Fruit fly (Drosophila melanogaster) whole organism, embryonic: Measurements from ENCODE around the gene ND-B18.

Experiments
- CG10543 ChIP-seq: fragments of 200-800 bp; sonication (Bioruptor generic); optimal IDR thresholded peaks from 3 replicates; lab custom pipeline; 2017; ENCODE audit warnings: missing biosample characterization, mild to moderate bottlenecking, missing genetic modification characterization, moderate library complexity
- CG10979 ChIP-seq: fragments of 200-800 bp; sonication (Bioruptor generic); optimal IDR thresholded peaks from 2 replicates; lab custom pipeline; 2018; ENCODE audit warnings: missing biosample characterization, mild to moderate bottlenecking, missing genetic modification characterization, moderate library complexity
- CG11695 ChIP-seq: fragments of 200-800 bp; sonication (Bioruptor generic); IDR thresholded peaks from 3 replicates; pipeline ENCODE4 v1.3.6; 2022; ENCODE audit warnings: missing biosample characterization, missing genetic modification characterization
- CG13775 ChIP-seq: fragments of 200-800 bp; sonication (Bioruptor generic); optimal IDR thresholded peaks from 3 replicates; lab custom pipeline; 2017; ENCODE audit warnings: missing biosample characterization, mild to moderate bottlenecking, missing genetic modification characterization
- CG13894 ChIP-seq: fragments of 200-800 bp; sonication (Bioruptor generic); optimal IDR thresholded peaks from 3 replicates; lab custom pipeline; 2018; ENCODE audit warnings: missing biosample characterization, mild to moderate bottlenecking, missing genetic modification characterization, moderate library complexity
- CG16815 ChIP-seq: fragments of 200-800 bp; sonication (Bioruptor generic); optimal IDR thresholded peaks from 3 replicates; lab custom pipeline; 2017; ENCODE audit warnings: missing biosample characterization, mild to moderate bottlenecking, missing genetic modification characterization
- CG17328 ChIP-seq: fragments of 200-800 bp; sonication (Bioruptor generic); IDR thresholded peaks from 2 replicates; pipeline ENCODE4 v1.3.6; 2022; ENCODE audit warnings: missing biosample characterization, missing genetic modification characterization
- CG17361 ChIP-seq: fragments of 200-800 bp; sonication (Bioruptor generic); IDR thresholded peaks from 3 replicates; pipeline ENCODE4 v1.3.6; 2022; ENCODE audit warnings: missing biosample characterization, missing genetic modification characterization
- CG17829 ChIP-seq: fragments of 200-800 bp; optimal IDR thresholded peaks from 2 replicates; lab custom pipeline; 2019; ENCODE audit warnings: missing biosample characterization, mild to moderate bottlenecking, missing genetic modification characterization, moderate library complexity
- CG18599 ChIP-seq: fragments of 200-800 bp; sonication (Bioruptor generic); optimal IDR thresholded peaks from 3 replicates; lab custom pipeline; 2017; ENCODE audit warnings: missing biosample characterization, missing genetic modification characterization, mild to moderate bottlenecking, moderate library complexity, missing genetic modification reagents
- CG2678 ChIP-seq: fragments of 200-800 bp; sonication (Bioruptor generic); optimal IDR thresholded peaks from 3 replicates; lab custom pipeline; 2019; ENCODE audit warnings: missing biosample characterization, mild to moderate bottlenecking, missing genetic modification characterization, moderate library complexity
- CG34422 ChIP-seq: fragments of 200-800 bp; sonication (Bioruptor generic); IDR thresholded peaks from 3 replicates; pipeline ENCODE4 v1.3.6; 2022; ENCODE audit warnings: missing biosample characterization, missing genetic modification characterization
- CG3995 ChIP-seq: fragments of 200-800 bp; sonication (Bioruptor generic); optimal IDR thresholded peaks from 3 replicates; lab custom pipeline; 2016; ENCODE audit warnings: missing biosample characterization, missing genetic modification characterization
- CG6654 ChIP-seq: fragments of 200-800 bp; sonication (Bioruptor generic); optimal IDR thresholded peaks from 2 replicates; lab custom pipeline; 2017; ENCODE audit warnings: missing biosample characterization, mild to moderate bottlenecking, missing genetic modification characterization
- CG6854 ChIP-seq: fragments of 200-800 bp; sonication (Bioruptor generic); optimal IDR thresholded peaks from 3 replicates; lab custom pipeline; 2017; ENCODE audit warnings: missing biosample characterization, mild to moderate bottlenecking, missing genetic modification characterization
- CG9932 ChIP-seq: fragments of 200-800 bp; sonication (Bioruptor generic); IDR thresholded peaks from 2 replicates; pipeline ENCODE4 v1.3.6; 2022; ENCODE audit warnings: missing biosample characterization, missing genetic modification characterization
- D19B ChIP-seq: fragments of 200-800 bp; sonication (Bioruptor generic); optimal IDR thresholded peaks from 2 replicates; lab custom pipeline; 2017; ENCODE audit warnings: missing biosample characterization, mild to moderate bottlenecking, missing genetic modification characterization
- Dbx ChIP-seq: fragments of 200-800 bp; sonication (Bioruptor generic); IDR thresholded peaks from 3 replicates; pipeline ENCODE4 v1.3.6; 2022; ENCODE audit warnings: missing biosample characterization, missing genetic modification characterization
- Deaf1 ChIP-seq: fragments of 200-800 bp; optimal IDR thresholded peaks from 3 replicates; lab custom pipeline; 2019; ENCODE audit warnings: missing biosample characterization, mild to moderate bottlenecking, missing genetic modification characterization, moderate library complexity
- Dek ChIP-seq: fragments of 200-800 bp; sonication (Bioruptor generic); optimal IDR thresholded peaks from 3 replicates; lab custom pipeline; 2019; ENCODE audit warnings: missing biosample characterization, mild to moderate bottlenecking, missing genetic modification characterization, moderate library complexity
- Ets65A ChIP-seq: fragments of 200-800 bp; sonication (Bioruptor generic); peaks from one replicate; lab custom pipeline; 2016; ENCODE audit warnings: missing biosample characterization, missing genetic modification characterization
- GATAe ChIP-seq: fragments of 200-800 bp; sonication (Bioruptor generic); conservative IDR thresholded peaks from 2 replicates; pipeline ENCODE4 v1.3.6; 2022; ENCODE audit warnings: missing biosample characterization, missing genetic modification characterization
- Hand ChIP-seq: fragments of 200-800 bp; sonication (Bioruptor generic); optimal IDR thresholded peaks from 2 replicates; lab custom pipeline; 2017; ENCODE audit warnings: mild to moderate bottlenecking, missing biosample characterization, missing genetic modification reagents, missing genetic modification characterization
- Hmr ChIP-seq: fragments of 200-800 bp; sonication (Bioruptor generic); optimal IDR thresholded peaks from 3 replicates; lab custom pipeline; 2017; ENCODE audit warnings: mild to moderate bottlenecking, missing biosample characterization, missing genetic modification reagents, missing genetic modification characterization
- Mad ChIP-seq: fragments of 200-800 bp; sonication (Bioruptor generic); optimal IDR thresholded peaks from 2 replicates; lab custom pipeline; 2016; ENCODE audit warnings: missing biosample characterization, missing genetic modification characterization
- Med ChIP-seq: fragments of 200-800 bp; sonication (Bioruptor generic); peaks from one replicate; lab custom pipeline; 2016; ENCODE audit warnings: missing biosample characterization, missing genetic modification characterization, mild to moderate bottlenecking, inconsistent platforms, moderate library complexity
- Meics ChIP-seq: fragments of 200-800 bp; sonication (Bioruptor generic); optimal IDR thresholded peaks from 2 replicates; lab custom pipeline; 2017; ENCODE audit warnings: missing biosample characterization, mild to moderate bottlenecking, missing genetic modification characterization
- Pdp1 ChIP-seq, 2 experiments: fragments of 200-800 bp; sonication (Bioruptor generic); optimal IDR thresholded peaks; 3 replicates each; lab custom pipeline; 2016; ENCODE audit warnings: missing biosample characterization in 2 of 2, missing genetic modification characterization in 2 of 2, mild to moderate bottlenecking in 1 of 2, moderate library complexity in 1 of 2
- Ravus ChIP-seq: fragments of 200-800 bp; sonication (Bioruptor generic); IDR thresholded peaks from 2 replicates; pipeline ENCODE4 v1.3.6; 2022; ENCODE audit warnings: missing biosample characterization, missing genetic modification characterization
- Sox100B ChIP-seq: fragments of 200-800 bp; sonication (Bioruptor generic); optimal IDR thresholded peaks from 3 replicates; lab custom pipeline; 2018; ENCODE audit warnings: missing biosample characterization, mild to moderate bottlenecking, missing genetic modification characterization
- Usf ChIP-seq: fragments of 200-800 bp; sonication (Bioruptor generic); optimal IDR thresholded peaks from 2 replicates; lab custom pipeline; 2017; ENCODE audit warnings: missing genotype, missing biosample characterization, missing genetic modification characterization
- Xrp1 ChIP-seq: fragments of 200-800 bp; sonication (Bioruptor generic); IDR thresholded peaks from 2 replicates; pipeline ENCODE4 v1.3.6; 2022; ENCODE audit warnings: missing biosample characterization, missing genetic modification characterization
- btn ChIP-seq: fragments of 200-800 bp; sonication (Bioruptor generic); optimal IDR thresholded peaks from 2 replicates; lab custom pipeline; 2016; ENCODE audit warnings: missing biosample characterization, missing genetic modification characterization
- dan ChIP-seq: fragments of 200-800 bp; sonication (Bioruptor generic); IDR thresholded peaks from 2 replicates; pipeline ENCODE4 v1.3.6; 2022; ENCODE audit warnings: missing biosample characterization, missing genetic modification characterization
- gem ChIP-seq: fragments of 200-800 bp; sonication (Bioruptor generic); optimal IDR thresholded peaks from 2 replicates; lab custom pipeline; 2019; ENCODE audit warnings: missing biosample characterization, mild to moderate bottlenecking, missing genetic modification characterization, moderate library complexity
- grau ChIP-seq: fragments of 200-800 bp; optimal IDR thresholded peaks from 3 replicates; lab custom pipeline; 2019; ENCODE audit warnings: missing biosample characterization, mild to moderate bottlenecking, missing genetic modification characterization, moderate library complexity
- grn ChIP-seq: fragments of 200-800 bp; sonication (Bioruptor generic); optimal IDR thresholded peaks from 3 replicates; lab custom pipeline; 2017; ENCODE audit warnings: missing biosample characterization, missing genetic modification characterization
- luna ChIP-seq: fragments of 200-800 bp; sonication (Bioruptor generic); optimal IDR thresholded peaks from 2 replicates; lab custom pipeline; 2016; ENCODE audit warnings: missing biosample characterization, missing genetic modification characterization
- nom ChIP-seq: fragments of 200-800 bp; sonication (Bioruptor generic); optimal IDR thresholded peaks from 2 replicates; lab custom pipeline; 2017; ENCODE audit warnings: missing biosample characterization, missing genetic modification characterization, mild to moderate bottlenecking, moderate library complexity, missing genetic modification reagents
- prd ChIP-seq, 3 experiments: fragments of >200 bp in 2 of 3; fragments of 200-800 bp in 1 of 3; sonication (Bioruptor generic) in 1 of 3; optimal IDR thresholded peaks in 2 of 3; IDR thresholded peaks in 1 of 3; 2 replicates in 2 of 3; 3 replicates in 1 of 3; pipeline versions ENCODE4 v1.3.6 to Lab custom; 2017 to 2022; ENCODE audit warnings: missing biosample characterization in 1 of 3, missing genetic modification characterization in 1 of 3
- row ChIP-seq: fragments of 200-800 bp; sonication (Bioruptor generic); IDR thresholded peaks from 3 replicates; pipeline ENCODE4 v1.3.6; 2022; ENCODE audit warnings: missing biosample characterization, missing genetic modification characterization
- sens ChIP-seq: fragments of 200-800 bp; sonication (Bioruptor generic); peaks from one replicate; lab custom pipeline; 2016; ENCODE audit warnings: missing biosample characterization, missing genetic modification characterization
- slbo ChIP-seq: fragments of 200-800 bp; sonication (Bioruptor generic); IDR thresholded peaks from 2 replicates; pipeline ENCODE4 v1.3.6; 2022; ENCODE audit warnings: missing biosample characterization, missing genetic modification characterization
- tgo ChIP-seq: fragments of 200-800 bp; sonication (Bioruptor generic); IDR thresholded peaks from 3 replicates; pipeline ENCODE4 v1.3.6; 2022; ENCODE audit warnings: missing biosample characterization, missing genetic modification characterization
- tx ChIP-seq: fragments of 200-800 bp; sonication (Bioruptor generic); optimal IDR thresholded peaks from 2 replicates; lab custom pipeline; 2016; ENCODE audit warnings: missing biosample characterization, missing genetic modification characterization
- z ChIP-seq: fragments of 200-800 bp; sonication (Bioruptor generic); IDR thresholded peaks from 3 replicates; pipeline ENCODE4 v1.3.6; 2022; ENCODE audit warnings: missing biosample characterization, missing genetic modification characterization

The ND-B18 gene

DNA sequence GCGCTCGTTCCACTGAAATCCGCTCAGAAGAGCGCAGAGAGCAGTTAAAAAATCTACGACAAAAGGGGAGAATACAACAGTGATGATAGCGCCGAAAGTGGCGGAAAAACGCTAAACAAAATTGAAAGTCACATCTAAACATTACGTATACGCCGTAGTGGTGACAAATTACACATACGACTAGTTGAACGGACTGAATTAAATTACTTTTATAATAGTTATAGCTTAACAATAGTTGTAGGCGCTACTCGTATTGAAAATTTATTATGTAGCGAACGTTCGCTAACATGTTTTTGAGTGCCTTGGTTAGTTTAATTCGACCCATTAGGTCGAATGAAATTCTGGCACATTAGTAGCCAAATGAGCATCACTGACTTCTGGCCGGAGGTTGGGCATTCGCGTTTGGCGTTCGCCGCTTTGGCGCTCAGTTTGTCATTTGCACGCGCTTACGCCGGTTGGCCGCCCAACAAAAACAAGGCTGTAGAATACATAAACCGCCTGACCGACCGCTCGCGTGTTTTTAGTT lies 19.8 kb upstream of the ND-B18 start, which contains the start of gene CG5541 (continued):
- no peak for TF ChIP-seq btn (GFP tag; lab: Kevin White, UChicago)
- no peak for TF ChIP-seq luna (GFP tag; lab: Kevin White, UChicago)
- TF ChIP-seq prd (optimal IDR thresholded peaks at IDR 0.05; lab: Kevin White, UChicago), result peak in 1 of 2 experiments; percentile 36
- no peak for TF ChIP-seq prd (GFP tag; IDR thresholded peaks at IDR 0.05; lab: Robert Waterston, UW)
- TF ChIP-seq CG17829 (tag; lab: Kevin White, UChicago), result no peak
- peak; percentile 32 for TF ChIP-seq CG13894 (tag; lab: Kevin White, UChicago)
- 0 out of 3 replicates have a peak, but pooled peaks have one; percentile 12 for TF ChIP-seq CG11695 (GFP tag; lab: Robert Waterston, UW)
- peak; percentile 92 for TF ChIP-seq row (GFP tag; lab: Robert Waterston, UW)
- TF ChIP-seq Meics, result peak; percentile 47
- TF ChIP-seq CG17361 (GFP tag; lab: Robert Waterston, UW), result 0 out of 3 replicates have a peak, but pooled peaks have one; percentile 19
- TF ChIP-seq Mad (GFP tag; lab: Kevin White, UChicago), result peak; percentile 16
- TF ChIP-seq GATAe (GFP tag; lab: Robert Waterston, UW), result no peak
- peak; percentile 81 for TF ChIP-seq sens (GFP tag; lab: Kevin White, UChicago)
- TF ChIP-seq CG3995 (GFP tag; lab: Kevin White, UChicago), result peak; percentile 85
- peak; percentile 6; the same call in 1 of the 2 replicates for TF ChIP-seq Xrp1 (GFP tag; lab: Robert Waterston, UW)
- TF ChIP-seq CG2678 (tag; lab: Kevin White, UChicago), result peak; percentile 32
- TF ChIP-seq grau (tag; lab: Kevin White, UChicago), result peak; percentile 39
- TF ChIP-seq D19B (GFP tag; lab: Kevin White, UChicago), result no peak
- TF ChIP-seq Dbx (GFP tag; lab: Robert Waterston, UW), result 0 out of 3 replicates have a peak, but pooled peaks have one; percentile 24
- TF ChIP-seq Med (GFP tag; lab: Kevin White, UChicago), result peak; percentile 61
- TF ChIP-seq tgo, result no peak
- peak in 1 of 2 experiments; percentile 66 for TF ChIP-seq Pdp1 (GFP tag; optimal IDR thresholded peaks at IDR 0.05; lab: Kevin White, UChicago)
- TF ChIP-seq CG9932, result peak; percentile 57
- TF ChIP-seq CG6854 (GFP tag; lab: Kevin White, UChicago), result peak; percentile 33
- peak; percentile 10 for TF ChIP-seq CG10979 (tag; lab: Kevin White, UChicago)
- TF ChIP-seq gem (tag; lab: Kevin White, UChicago), result peak; percentile 17
- TF ChIP-seq CG13775 (GFP tag; lab: Kevin White, UChicago), result peak; percentile 22
- peak; percentile 52; the same call in 1 of the 3 replicates for TF ChIP-seq CG34422 (GFP tag; lab: Robert Waterston, UW)
- peak; percentile 15 for TF ChIP-seq Usf (GFP tag; lab: Kevin White, UChicago)
- no peak for TF ChIP-seq dan (GFP tag; lab: Robert Waterston, UW)
- peak; percentile 17 for TF ChIP-seq Sox100B (GFP tag; lab: Kevin White, UChicago)
- peak; percentile 33 for TF ChIP-seq Hmr (GFP tag; lab: Kevin White, UChicago)
- TF ChIP-seq Hand (GFP tag; lab: Kevin White, UChicago), result peak; percentile 20
- TF ChIP-seq slbo (GFP tag; lab: Robert Waterston, UW), result 0 out of 2 replicates have a peak, but pooled peaks have one; percentile 4
- no peak for TF ChIP-seq Dek (tag; lab: Kevin White, UChicago)
- TF ChIP-seq CG10543 (GFP tag; lab: Kevin White, UChicago), result peak; percentile 82
- TF ChIP-seq Ets65A, result peak; percentile 62
- TF ChIP-seq Deaf1, result peak; percentile 42
- peak; percentile 40 for TF ChIP-seq CG18599 (GFP tag; lab: Kevin White, UChicago)

DNA sequence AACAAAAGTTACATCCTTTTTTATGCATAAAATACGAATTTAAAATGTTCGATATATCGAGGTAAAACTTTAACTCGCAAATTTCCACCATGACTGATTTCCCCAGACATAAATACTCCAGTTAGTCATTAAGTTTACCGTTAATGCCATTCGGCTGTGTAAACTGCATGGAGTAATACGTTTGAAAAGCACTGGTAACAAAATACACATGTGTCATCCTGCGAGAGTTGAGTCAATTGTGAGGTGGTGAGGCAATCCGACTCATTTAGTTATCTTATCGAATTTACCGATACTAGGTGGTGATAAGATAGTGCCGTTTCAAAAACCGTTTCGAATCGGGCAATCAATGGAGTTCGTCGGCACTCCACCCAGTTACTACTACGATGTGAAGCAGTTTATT lies 17.9 kb upstream of the ND-B18 start:
- TF ChIP-seq grn (GFP tag; lab: Kevin White, UChicago) (peak; percentile 42), Med (GFP tag; lab: Kevin White, UChicago) (peak; percentile 16), CG16815 (GFP tag; lab: Kevin White, UChicago) (no peak), z (GFP tag; lab: Robert Waterston, UW) (peak; percentile 69; the same call in 1 of the 3 replicates), nom (GFP tag; lab: Kevin White, UChicago) (peak; percentile 19), CG17328 (GFP tag; lab: Robert Waterston, UW) (no peak), CG6654 (peak; percentile 50), Ravus (no peak), tx (GFP tag; lab: Kevin White, UChicago) (no peak), GATAe (GFP tag; lab: Robert Waterston, UW) (peak; percentile 28; the same call in 1 of the 2 replicates)
